Worm (Caenorhabditis elegans) whole organism, L2 larva: ENCODE measurements around the gene F43G6.8.

Experiments
- C34F6.9 ChIP-seq: fragments of 150-350 bp; optimal IDR thresholded peaks from 2 replicates; lab custom pipeline; 2014; ENCODE audit warnings: missing biosample characterization, missing genetic modification characterization
- Y55F3AM.14 ChIP-seq: fragments of 200-800 bp; sonication (Bioruptor generic); optimal IDR thresholded peaks from 2 replicates; lab custom pipeline; 2018; ENCODE audit warnings: mild to moderate bottlenecking, missing genetic modification characterization, missing compliant biosample characterization
- ZK546.5 ChIP-seq: sonication (generic microtip); optimal IDR thresholded peaks from 2 replicates; lab custom pipeline; 2017; ENCODE audit warnings: missing biosample characterization, missing genetic modification characterization
- alr-1 ChIP-seq: fragments of 150-350 bp; optimal IDR thresholded peaks from 2 replicates; lab custom pipeline; 2014; ENCODE audit warnings: missing biosample characterization, missing genetic modification characterization
- aly-2 ChIP-seq: fragments of 150-350 bp; optimal IDR thresholded peaks from 2 replicates; lab custom pipeline; 2014; ENCODE audit warnings: missing biosample characterization, missing genetic modification characterization
- ama-1 ChIP-seq: fragments of 150-350 bp; optimal IDR thresholded peaks from 2 replicates; lab custom pipeline; 2018; ENCODE audit warnings: inconsistent platforms
- ceh-16 ChIP-seq: fragments of 150-350 bp; optimal IDR thresholded peaks from 2 replicates; lab custom pipeline; 2014; ENCODE audit warnings: missing biosample characterization, missing genetic modification characterization
- ceh-82 ChIP-seq: fragments of 150-350 bp; optimal IDR thresholded peaks from 2 replicates; lab custom pipeline; 2014; ENCODE audit warnings: missing biosample characterization, missing genetic modification characterization
- dmd-4 ChIP-seq: sonication (generic microtip); optimal IDR thresholded peaks from 2 replicates; lab custom pipeline; 2017; ENCODE audit warnings: missing biosample characterization, missing genetic modification characterization
- egl-27 ChIP-seq: sonication (generic microtip); optimal IDR thresholded peaks from 3 replicates; lab custom pipeline; 2017; ENCODE audit warnings: missing biosample characterization, missing genetic modification reagents, missing genetic modification characterization
- elt-1 ChIP-seq: fragments of 150-350 bp; optimal IDR thresholded peaks from 2 replicates; lab custom pipeline; 2014; ENCODE audit warnings: missing biosample characterization, missing genetic modification characterization
- fos-1 ChIP-seq: fragments of 150-350 bp; optimal IDR thresholded peaks from 2 replicates; lab custom pipeline; 2014; ENCODE audit warnings: missing biosample characterization, missing genetic modification characterization
- lin-11 ChIP-seq: fragments of 150-350 bp; sonication (generic microtip); optimal IDR thresholded peaks from 2 replicates; lab custom pipeline; 2014; ENCODE audit warnings: missing biosample characterization, missing genetic modification characterization, inconsistent platforms, mixed read lengths
- lin-13 ChIP-seq: fragments of 150-350 bp; optimal IDR thresholded peaks from 2 replicates; lab custom pipeline; 2014; ENCODE audit warnings: missing biosample characterization, missing genetic modification reagents, missing genetic modification characterization
- lin-39 ChIP-seq: fragments of 150-350 bp; optimal IDR thresholded peaks from 2 replicates; lab custom pipeline; 2014; ENCODE audit warnings: missing biosample characterization, missing genetic modification reagents, missing genetic modification characterization
- lsy-2 ChIP-seq, 2 experiments: fragments of 150-350 bp in 1 of 2; sonication (generic microtip) in 1 of 2; optimal IDR thresholded peaks; 2 replicates each; lab custom pipeline; 2014 to 2017; ENCODE audit warnings: missing biosample characterization in 2 of 2, missing genetic modification characterization in 2 of 2
- mab-5 ChIP-seq: fragments of 150-350 bp; optimal IDR thresholded peaks from 2 replicates; lab custom pipeline; 2014; ENCODE audit warnings: missing biosample characterization, missing genetic modification characterization
- mbf-1 ChIP-seq: sonication (generic microtip); optimal IDR thresholded peaks from 2 replicates; lab custom pipeline; 2017; ENCODE audit warnings: missing biosample characterization, missing genetic modification characterization
- mdl-1 ChIP-seq, 2 experiments: fragments of 150-350 bp in 1 of 2; sonication (generic microtip) in 1 of 2; optimal IDR thresholded peaks; 2 replicates each; lab custom pipeline; 2017; ENCODE audit warnings: missing biosample characterization in 2 of 2, missing genetic modification characterization in 2 of 2
- nhr-10 ChIP-seq: sonication (generic microtip); optimal IDR thresholded peaks from 2 replicates; lab custom pipeline; 2017; ENCODE audit warnings: missing biosample characterization, missing genetic modification characterization
- nhr-12 ChIP-seq: fragments of 150-350 bp; optimal IDR thresholded peaks from 2 replicates; lab custom pipeline; 2014; ENCODE audit warnings: missing biosample characterization, missing genetic modification characterization
- nhr-129 ChIP-seq: fragments of 150-350 bp; optimal IDR thresholded peaks from 2 replicates; lab custom pipeline; 2014; ENCODE audit warnings: missing biosample characterization, missing genetic modification characterization
- nhr-21 ChIP-seq: fragments of 150-350 bp; optimal IDR thresholded peaks from 2 replicates; lab custom pipeline; 2014; ENCODE audit warnings: missing biosample characterization, missing genetic modification characterization
- nhr-23 ChIP-seq: fragments of 150-350 bp; optimal IDR thresholded peaks from 2 replicates; lab custom pipeline; 2014; ENCODE audit warnings: missing biosample characterization, missing genetic modification reagents, missing genetic modification characterization
- nhr-237 ChIP-seq: fragments of 150-350 bp; optimal IDR thresholded peaks from 2 replicates; lab custom pipeline; 2014; ENCODE audit warnings: missing biosample characterization, missing genetic modification characterization
- nhr-25 ChIP-seq: fragments of 150-350 bp; sonication (generic microtip); optimal IDR thresholded peaks from 3 replicates; lab custom pipeline; 2014; ENCODE audit warnings: missing biosample characterization, missing genetic modification characterization
- nhr-77 ChIP-seq: fragments of 150-350 bp; optimal IDR thresholded peaks from 2 replicates; lab custom pipeline; 2014; ENCODE audit warnings: missing biosample characterization, missing genetic modification characterization
- peb-1 ChIP-seq: fragments of 150-350 bp; optimal IDR thresholded peaks from 2 replicates; lab custom pipeline; 2014; ENCODE audit warnings: missing biosample characterization, missing genetic modification characterization
- skn-1 ChIP-seq: sonication (generic microtip); optimal IDR thresholded peaks from 2 replicates; lab custom pipeline; 2017; ENCODE audit warnings: missing biosample characterization, missing genetic modification characterization
- sma-3 ChIP-seq: sonication (generic microtip); optimal IDR thresholded peaks from 2 replicates; lab custom pipeline; 2016; ENCODE audit warnings: missing genetic modification reagents, missing genetic modification characterization, missing compliant biosample characterization
- sma-9 ChIP-seq, 2 experiments: fragments of 150-350 bp in 1 of 2; sonication (generic microtip) in 1 of 2; optimal IDR thresholded peaks; 2 replicates each; lab custom pipeline; 2014 to 2016; ENCODE audit warnings: missing genetic modification characterization in 2 of 2, mild to moderate bottlenecking in 1 of 2, missing biosample characterization in 1 of 2, missing compliant biosample characterization in 1 of 2, missing genetic modification reagents in 1 of 2, moderate library complexity in 1 of 2
- snpc-4 ChIP-seq: fragments of 150-350 bp; optimal IDR thresholded peaks from 2 replicates; lab custom pipeline; 2014; ENCODE audit warnings: missing biosample characterization, missing genetic modification characterization
- unc-39 ChIP-seq: fragments of 150-350 bp; optimal IDR thresholded peaks from 2 replicates; lab custom pipeline; 2014; ENCODE audit warnings: missing biosample characterization, missing genetic modification characterization
- unc-62 ChIP-seq: fragments of 150-350 bp; optimal IDR thresholded peaks from 2 replicates; lab custom pipeline; 2014; ENCODE audit warnings: missing biosample characterization, missing genetic modification reagents, missing genetic modification characterization
- zag-1 ChIP-seq: fragments of 150-350 bp; optimal IDR thresholded peaks from 2 replicates; lab custom pipeline; 2014; ENCODE audit warnings: missing biosample characterization, missing genetic modification characterization
- ztf-1 ChIP-seq: fragments of 200-800 bp; sonication (Bioruptor generic); conservative IDR thresholded peaks from 2 replicates; pipeline ENCODE4 v1.3.6; 2022; ENCODE audit warnings: missing genetic modification characterization, missing compliant biosample characterization
- ztf-11 ChIP-seq: sonication (generic microtip); optimal IDR thresholded peaks from 2 replicates; lab custom pipeline; 2017; ENCODE audit warnings: missing biosample characterization, missing genetic modification characterization
- ztf-4 ChIP-seq: fragments of 150-350 bp; optimal IDR thresholded peaks from 2 replicates; lab custom pipeline; 2014; ENCODE audit warnings: missing biosample characterization, missing genetic modification characterization

The F43G6.8 gene

DNA sequence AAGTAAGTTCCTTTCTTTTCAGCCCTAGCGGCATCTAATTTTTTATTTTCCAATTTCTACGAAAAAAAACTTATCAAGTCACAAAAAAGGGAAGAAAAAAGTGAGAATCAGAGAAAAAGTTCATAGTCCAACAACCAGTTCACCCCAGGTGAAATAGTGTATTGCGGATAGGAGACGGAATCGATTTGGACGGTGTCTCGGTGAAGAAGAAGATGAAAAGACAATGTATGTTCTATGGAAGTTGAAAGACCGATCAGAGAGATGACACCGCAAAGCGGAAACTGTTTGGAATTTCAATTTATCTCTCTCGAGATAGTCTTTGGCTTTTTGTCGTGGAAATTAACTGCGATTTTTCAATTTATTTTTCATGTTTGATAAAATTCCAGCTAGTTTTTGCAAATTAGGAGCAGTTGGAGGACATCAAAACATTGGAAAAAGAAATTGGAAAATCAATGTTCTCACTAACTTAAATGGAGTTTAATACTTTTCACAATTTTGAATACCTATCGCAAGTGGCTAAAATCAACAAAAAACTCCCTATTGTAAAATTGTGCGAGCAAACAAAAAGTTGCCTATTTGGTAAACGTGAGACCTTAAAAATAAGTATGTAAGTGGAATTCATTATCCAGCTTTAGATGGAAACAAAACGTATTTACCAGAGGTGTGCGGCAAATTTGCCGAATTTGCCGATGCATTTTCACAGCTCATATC is 38.5 kb upstream of the F43G6.8 start (continued):
- peak in 1 of 2 experiments; percentile 27 for TF ChIP-seq mdl-1 (tag; optimal IDR thresholded peaks at IDR 0.05; lab: Kevin White, UChicago)
- no peak for TF ChIP-seq fos-1
- TF ChIP-seq elt-1 (tag; lab: Kevin White, UChicago), result no peak
- no peak for TF ChIP-seq ztf-1
- TF ChIP-seq ceh-16 (tag; lab: Kevin White, UChicago), result no peak
- TF ChIP-seq sma-9 (GFP tag; optimal IDR thresholded peaks at IDR 0.05; lab: Kevin White, UChicago), result peak; percentile 86
- TF ChIP-seq sma-9 (tag; optimal IDR thresholded peaks at IDR 0.05; lab: Kevin White, UChicago), result no peak
- TF ChIP-seq nhr-23, result no peak
- TF ChIP-seq unc-39 (tag; lab: Kevin White, UChicago), result no peak
- TF ChIP-seq lsy-2 (tag; optimal IDR thresholded peaks at IDR 0.05; lab: Kevin White, UChicago), result no peak
- TF ChIP-seq C34F6.9, result no peak
- TF ChIP-seq dmd-4 (tag; lab: Kevin White, UChicago), result no peak
- no peak for TF ChIP-seq ztf-11 (tag; lab: Kevin White, UChicago)
- TF ChIP-seq ztf-4 (tag; lab: Kevin White, UChicago), result no peak
- TF ChIP-seq mbf-1 (tag; lab: Kevin White, UChicago), result no peak
- no peak for TF ChIP-seq nhr-12 (tag; lab: Kevin White, UChicago)
- TF ChIP-seq egl-27 (tag; lab: Kevin White, UChicago), result peak; percentile 24
- TF ChIP-seq nhr-10 (tag; lab: Kevin White, UChicago), result no peak
- no peak for TF ChIP-seq nhr-129 (tag; lab: Kevin White, UChicago)
- TF ChIP-seq zag-1 (tag; lab: Kevin White, UChicago), result no peak
- TF ChIP-seq lin-11 (tag; lab: Kevin White, UChicago), result no peak
- TF ChIP-seq, all 48 proteins: peak for 6

DNA sequence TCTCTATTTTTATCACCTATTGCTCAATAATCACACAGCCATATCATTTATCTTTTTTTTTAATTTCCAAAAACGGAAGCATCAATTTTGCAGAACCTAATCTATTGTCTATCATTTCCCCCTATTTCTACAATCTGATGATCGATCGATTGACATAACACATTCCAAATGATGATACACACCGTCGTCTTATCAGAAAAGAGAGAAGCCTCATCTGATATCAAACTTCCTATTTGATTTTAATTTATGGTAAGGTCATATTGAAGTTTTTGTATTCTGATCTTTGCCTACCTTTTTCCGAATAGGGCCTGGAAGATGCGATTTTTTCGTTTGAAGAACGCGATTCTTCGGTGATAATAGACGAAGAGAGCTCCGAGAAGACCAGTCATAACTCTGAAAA is 35.7 kb upstream of the F43G6.8 start:
- no peak for TF ChIP-seq unc-62 (GFP tag; lab: Kevin White, UChicago)
- peak; percentile 53 for TF ChIP-seq sma-9 (GFP tag; optimal IDR thresholded peaks at IDR 0.05; lab: Kevin White, UChicago)
- TF ChIP-seq sma-9 (tag; optimal IDR thresholded peaks at IDR 0.05; lab: Kevin White, UChicago), result no peak
- no peak for TF ChIP-seq lin-13 (GFP tag; lab: Kevin White, UChicago)
- TF ChIP-seq ztf-11 (tag; lab: Kevin White, UChicago), result no peak
- no peak for TF ChIP-seq ama-1 (lab: Kevin White, UChicago)
- TF ChIP-seq fos-1, result no peak
- TF ChIP-seq nhr-25 (tag; lab: Kevin White, UChicago), result peak; percentile 21
- TF ChIP-seq nhr-21 (tag; lab: Kevin White, UChicago), result peak; percentile 13
- no peak for TF ChIP-seq mbf-1 (tag; lab: Kevin White, UChicago)

DNA sequence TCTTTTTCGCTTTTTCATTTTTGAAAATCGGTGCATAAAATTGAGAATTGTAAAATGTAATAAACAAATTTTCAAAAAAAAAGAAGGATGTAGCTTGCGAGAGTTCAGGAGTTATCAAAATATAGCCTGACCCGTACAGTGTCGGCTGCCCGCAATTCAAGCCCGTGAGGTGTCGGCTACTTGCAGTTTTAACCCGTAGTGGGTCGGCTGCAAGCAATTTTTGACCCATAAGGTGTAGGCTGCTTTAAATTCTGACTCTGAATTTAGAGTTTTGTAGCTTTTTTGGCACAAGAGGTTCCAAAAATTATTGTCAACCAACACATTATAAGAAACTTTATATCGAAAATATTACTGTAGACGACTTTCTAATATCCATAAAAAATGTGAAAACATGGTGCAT is 32.1 kb upstream of the F43G6.8 start:
- TF ChIP-seq Y55F3AM.14 (GFP tag; lab: Kevin White, UChicago), result no peak
- TF ChIP-seq snpc-4 (tag; lab: Kevin White, UChicago), result peak; percentile 18
- TF ChIP-seq ama-1 (lab: Kevin White, UChicago), result peak; percentile 57
- TF ChIP-seq nhr-21 (tag; lab: Kevin White, UChicago), result peak; percentile 52

DNA sequence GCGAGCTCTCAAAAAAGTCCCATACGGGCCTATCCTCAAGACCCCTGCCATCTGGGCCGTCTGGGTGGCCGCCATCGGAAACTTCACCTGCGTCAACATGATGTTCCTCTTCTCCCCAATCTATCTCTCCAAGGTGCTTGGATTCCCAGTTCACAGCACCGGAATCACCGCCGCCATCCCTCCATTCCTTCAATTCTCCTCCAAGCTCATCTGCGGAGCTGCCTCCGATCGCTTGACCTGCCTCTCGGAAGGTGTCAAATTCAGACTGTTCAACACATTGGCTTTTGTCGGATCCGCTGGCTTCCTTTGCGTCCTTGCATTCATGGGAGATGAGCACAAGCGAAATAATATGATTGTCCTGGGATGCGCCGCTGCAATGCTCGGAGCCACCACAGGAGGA is 31.1 kb upstream of the F43G6.8 start:
- TF ChIP-seq aly-2 (tag; lab: Kevin White, UChicago), result no peak
- no peak for TF ChIP-seq lin-13 (GFP tag; lab: Kevin White, UChicago)
- no peak for TF ChIP-seq Y55F3AM.14 (GFP tag; lab: Kevin White, UChicago)
- TF ChIP-seq ztf-11 (tag; lab: Kevin White, UChicago), result no peak
- no peak for TF ChIP-seq sma-9 (GFP tag; optimal IDR thresholded peaks at IDR 0.05; lab: Kevin White, UChicago)
- TF ChIP-seq sma-9 (tag; optimal IDR thresholded peaks at IDR 0.05; lab: Kevin White, UChicago), result no peak
- no peak for TF ChIP-seq nhr-12 (tag; lab: Kevin White, UChicago)
- TF ChIP-seq peb-1 (tag; lab: Kevin White, UChicago), result no peak
- TF ChIP-seq lin-39 (tag; lab: Kevin White, UChicago), result no peak
- no peak for TF ChIP-seq nhr-237 (tag; lab: Kevin White, UChicago)
- TF ChIP-seq fos-1, result no peak
- TF ChIP-seq, all 48 proteins: peak for 0

DNA sequence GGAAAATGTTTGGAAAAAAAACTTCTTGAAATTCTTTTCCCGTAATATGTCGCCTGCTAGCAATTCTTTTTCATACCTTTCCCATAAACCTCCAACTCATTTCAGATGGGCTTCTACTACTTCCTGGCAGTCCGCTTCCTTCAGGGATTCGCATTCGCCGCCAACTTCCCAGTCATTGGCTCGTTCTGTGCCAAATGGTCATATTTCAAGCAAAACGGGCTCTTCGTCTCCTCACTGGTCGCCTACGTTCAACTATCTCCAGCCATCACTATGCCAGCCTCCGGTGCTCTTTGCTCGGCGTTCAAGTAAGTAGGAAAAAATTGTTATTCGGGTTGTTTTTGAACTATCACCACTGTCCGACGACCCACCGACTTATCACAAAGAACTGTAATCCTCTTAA is 30.2 kb upstream of the F43G6.8 start:
- TF ChIP-seq sma-3 (GFP tag; lab: Kevin White, UChicago) (no peak), alr-1 (tag; lab: Kevin White, UChicago) (no peak), ztf-11 (tag; lab: Kevin White, UChicago) (no peak), ceh-82 (tag; lab: Kevin White, UChicago) (no peak), mab-5 (tag; lab: Kevin White, UChicago) (no peak), nhr-237 (tag; lab: Kevin White, UChicago) (no peak), unc-39 (tag; lab: Kevin White, UChicago) (no peak), peb-1 (tag; lab: Kevin White, UChicago) (no peak), C34F6.9 (no peak), mbf-1 (tag; lab: Kevin White, UChicago) (no peak), ZK546.5 (tag; lab: Kevin White, UChicago) (no peak), lsy-2 (tag; optimal IDR thresholded peaks at IDR 0.05; lab: Kevin White, UChicago) (no peak), lin-39 (tag; lab: Kevin White, UChicago) (no peak), ama-1 (lab: Kevin White, UChicago) (no peak), ztf-4 (tag; lab: Kevin White, UChicago) (no peak), nhr-77 (tag; lab: Kevin White, UChicago) (no peak), skn-1 (tag; lab: Kevin White, UChicago) (no peak)
